Fruit fly (Drosophila melanogaster) Kc167 (cell line): ENCODE data around the gene Ugt37A2.
A peak's percentile ranks its signal among the peaks of the same experiment; 100 is the strongest.

Experiments
- Myc ChIP-seq: fragments of >200 bp; optimal IDR thresholded peaks from 2 replicates; lab custom pipeline; 2017; ENCODE audit warnings: missing external identifiers
- Sin3A ChIP-seq: fragments of >200 bp; optimal IDR thresholded peaks from 2 replicates; lab custom pipeline; 2018; ENCODE audit warnings: missing external identifiers
- h ChIP-seq: fragments of >200 bp; optimal IDR thresholded peaks from 3 replicates; lab custom pipeline; 2018; ENCODE audit warnings: missing external identifiers
- insv ChIP-seq: fragments of >200 bp; optimal IDR thresholded peaks from 3 replicates; lab custom pipeline; 2018; ENCODE audit warnings: missing external identifiers
- psq ChIP-seq: fragments of >200 bp; optimal IDR thresholded peaks from 2 replicates; lab custom pipeline; 2017; ENCODE audit warnings: missing external identifiers
- ttk ChIP-seq: sonication (Bioruptor generic); optimal IDR thresholded peaks from 2 replicates; lab custom pipeline; 2017; ENCODE audit warnings: missing external identifiers

The Ugt37A2 gene

DNA sequence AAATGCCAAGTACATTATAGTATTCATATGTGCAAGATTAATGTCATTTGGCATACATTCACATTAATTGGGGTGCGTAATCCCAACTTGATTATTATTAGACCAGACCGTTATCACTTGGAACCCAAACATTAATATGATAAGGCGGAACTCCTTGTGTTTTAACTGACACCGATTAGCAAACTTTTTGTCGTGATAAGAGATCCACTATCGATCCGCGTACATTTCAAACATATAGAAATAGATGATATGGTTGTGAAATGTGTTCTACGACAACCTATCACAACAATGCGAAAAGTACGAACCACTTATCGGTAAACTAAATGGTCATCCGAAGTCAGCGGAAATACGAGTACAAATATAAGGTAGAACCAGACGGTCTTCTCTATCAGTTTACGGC, at the start of gene Ugt37A2:
Gene Ugt37A2 (plus strand): TSS at position 396 of the 400 bp plus-strand sequence.
- TF ChIP-seq Myc (lab: Kevin White, UChicago) (no peak), ttk (lab: Kevin White, UChicago) (no peak), Sin3A (lab: Kevin White, UChicago) (no peak), psq (lab: Kevin White, UChicago) (no peak), h (lab: Kevin White, UChicago) (no peak), insv (no peak)

DNA sequence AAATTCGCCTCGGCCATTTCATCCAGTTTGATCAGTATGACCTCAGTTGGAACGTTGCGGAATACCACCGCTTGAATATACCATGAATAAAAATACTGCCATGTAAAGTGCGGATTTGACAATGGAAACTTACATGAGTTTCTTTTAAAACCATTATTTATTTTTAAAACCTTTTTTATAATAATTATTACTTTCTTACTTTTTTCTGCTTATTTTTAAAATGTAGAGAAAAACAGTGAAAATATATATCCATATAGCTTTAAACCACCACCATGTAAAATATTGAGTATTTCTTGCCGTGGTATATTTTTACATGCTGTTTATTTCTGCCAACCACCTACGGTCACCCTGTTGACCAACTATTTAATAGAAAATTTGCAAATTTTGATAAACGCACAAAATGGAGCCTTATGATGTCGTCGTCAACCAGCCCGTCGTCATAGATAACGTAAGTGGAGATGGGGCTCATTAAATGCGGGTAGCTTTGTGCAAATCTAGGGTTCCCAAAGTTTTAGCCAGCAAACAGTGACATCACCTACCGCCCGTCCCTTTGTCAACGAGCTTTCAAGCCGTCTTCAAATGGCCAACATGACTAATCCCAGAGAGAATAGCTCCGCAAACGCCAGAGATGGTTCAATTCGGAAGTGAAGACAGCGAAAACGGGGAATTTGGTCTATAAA, 47.9 kb upstream of the Ugt37A2 start, which contains the start of gene Arp1:
Gene Arp1 (plus strand): TSS at position 322 of the 680 bp plus-strand sequence.
- no peak for TF ChIP-seq psq (lab: Kevin White, UChicago)
- no peak for TF ChIP-seq Myc (lab: Kevin White, UChicago)

DNA sequence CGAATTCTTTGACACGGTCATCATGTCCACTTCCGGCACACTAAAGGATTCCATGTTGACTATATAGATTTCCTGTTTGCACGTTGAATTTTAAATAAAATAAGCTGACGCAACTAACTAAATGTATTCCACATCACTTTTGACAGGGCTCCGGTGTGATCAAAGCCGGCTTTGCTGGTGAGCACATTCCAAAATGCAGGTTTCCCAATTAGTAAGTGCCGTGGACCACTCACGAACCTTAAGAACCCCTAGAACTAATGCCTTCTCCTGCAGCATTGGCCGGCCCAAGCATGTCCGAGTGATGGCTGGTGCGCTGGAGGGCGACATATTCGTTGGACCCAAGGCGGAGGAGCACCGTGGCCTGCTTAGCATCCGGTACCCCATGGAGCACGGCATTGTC, 46.9 kb upstream of the Ugt37A2 start, which contains the start of gene CG31347:
Gene CG31347 (minus strand): TSS at position 101 of the 400 bp plus-strand sequence.
- TF ChIP-seq Myc (lab: Kevin White, UChicago) (no peak), h (lab: Kevin White, UChicago) (no peak), Sin3A (lab: Kevin White, UChicago) (no peak), insv (no peak), psq (lab: Kevin White, UChicago) (no peak), ttk (lab: Kevin White, UChicago) (no peak)

- TF ChIP-seq ttk (lab: Kevin White, UChicago) (no peak), h (lab: Kevin White, UChicago) (no peak), psq (lab: Kevin White, UChicago) (no peak), Sin3A (lab: Kevin White, UChicago) (no peak), Myc (lab: Kevin White, UChicago) (no peak)
Observed at dm6 chr3R:12694742-12695141, 44.7 kb upstream of the Ugt37A2 start, which contains the start of the genes CG14391 and NijC. TSS of gene CG14391 (minus strand) at chr3R:12694842. TSS of gene NijC (plus strand) at chr3R:12695129.

DNA sequence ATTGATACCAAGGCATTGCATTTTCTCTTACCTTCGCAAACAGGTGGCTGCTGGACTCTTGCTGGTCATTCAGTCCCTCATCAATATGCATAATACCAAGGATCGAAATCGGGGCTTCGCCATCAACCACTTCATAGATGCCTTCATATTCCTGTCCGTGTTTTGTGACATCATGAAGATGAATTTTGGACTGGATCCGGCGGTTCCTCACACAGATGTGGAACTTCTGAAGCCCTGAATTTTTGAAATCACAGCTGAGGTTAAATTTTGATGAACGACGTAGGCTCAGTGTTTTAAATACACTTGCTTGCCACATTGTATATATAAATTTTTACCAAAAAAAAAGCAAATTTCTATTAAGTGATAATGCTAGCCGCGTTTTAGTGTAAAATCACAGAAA, 42.4 kb upstream of the Ugt37A2 start, which contains the start of gene Past1:
Gene Past1 (plus strand): TSS at position 301 of the 400 bp plus-strand sequence.
- no peak for TF ChIP-seq h (lab: Kevin White, UChicago)
- TF ChIP-seq psq (lab: Kevin White, UChicago): no peak
- no peak for TF ChIP-seq insv
- TF ChIP-seq Sin3A (lab: Kevin White, UChicago): no peak
- no peak for TF ChIP-seq ttk (lab: Kevin White, UChicago)
- no peak for TF ChIP-seq Myc (lab: Kevin White, UChicago)

dm6 chr3R:12697571-12698039, 41.8 kb upstream of the Ugt37A2 start:
- TF ChIP-seq Myc (lab: Kevin White, UChicago) (no peak), insv (no peak), Sin3A (lab: Kevin White, UChicago) (no peak), psq (lab: Kevin White, UChicago) (no peak), ttk (lab: Kevin White, UChicago) (no peak), h (lab: Kevin White, UChicago) (no peak)

- TF ChIP-seq insv (no peak), ttk (lab: Kevin White, UChicago) (peak; percentile 66)
Observed at dm6 chr3R:12698363-12698762, 41.1 kb upstream of the Ugt37A2 start.

dm6 chr3R:12699620-12700378, 39.6 kb upstream of the Ugt37A2 start:
- TF ChIP-seq Myc (lab: Kevin White, UChicago) (no peak), ttk (lab: Kevin White, UChicago) (no peak), Sin3A (lab: Kevin White, UChicago) (no peak)

- no peak for TF ChIP-seq Sin3A (lab: Kevin White, UChicago)
- no peak for TF ChIP-seq Myc (lab: Kevin White, UChicago)
- TF ChIP-seq insv: no peak
- TF ChIP-seq psq (lab: Kevin White, UChicago): no peak
- TF ChIP-seq ttk (lab: Kevin White, UChicago): no peak
- no peak for TF ChIP-seq h (lab: Kevin White, UChicago)
Observed at dm6 chr3R:12700454-12700853, 39.0 kb upstream of the Ugt37A2 start.

dm6 chr3R:12701257-12701656, 38.2 kb upstream of the Ugt37A2 start:
- TF ChIP-seq ttk (lab: Kevin White, UChicago): no peak
- no peak for TF ChIP-seq h (lab: Kevin White, UChicago)
- no peak for TF ChIP-seq psq (lab: Kevin White, UChicago)
- TF ChIP-seq Sin3A (lab: Kevin White, UChicago): no peak
- no peak for TF ChIP-seq insv
- TF ChIP-seq Myc (lab: Kevin White, UChicago): no peak

- no peak for TF ChIP-seq Sin3A (lab: Kevin White, UChicago)
Observed at dm6 chr3R:12701994-12702494, 37.4 kb upstream of the Ugt37A2 start.

- TF ChIP-seq ttk (lab: Kevin White, UChicago) (no peak), insv (no peak), h (lab: Kevin White, UChicago) (no peak), psq (lab: Kevin White, UChicago) (no peak), Myc (lab: Kevin White, UChicago) (no peak), Sin3A (lab: Kevin White, UChicago) (no peak)
Observed at dm6 chr3R:12704861-12705260, 34.6 kb upstream of the Ugt37A2 start, which contains the start of gene CG12279. TSS of gene CG12279 (plus strand) at chr3R:12705094.
